Fruit fly (Drosophila melanogaster): ENCODE measurements around the gene Cp38.
A peak's percentile ranks its signal among the peaks of the same experiment; 100 is the strongest.

Gene Cp38

dm6 chrX:8444883-8445572, 36.6 kb upstream of the Cp38 start (continued):
- TF ChIP-seq ato (GFP tag; IDR thresholded peaks at IDR 0.05; ENCODE audit: partially characterized antibody) (no peak), Dad (GFP tag; optimal IDR thresholded peaks at IDR 0.05) (no peak), Ssrp (tag; optimal IDR thresholded peaks at IDR 0.05) (peak; percentile 81), Sox100B (GFP tag; optimal IDR thresholded peaks at IDR 0.05) (peak; percentile 64), Side (GFP tag; optimal IDR thresholded peaks at IDR 0.05) (no peak), CG12219 (GFP tag; optimal IDR thresholded peaks at IDR 0.05) (no peak), CG31224 (GFP tag; IDR thresholded peaks at IDR 0.05) (no peak), HHEX (GFP tag; optimal IDR thresholded peaks at IDR 0.05) (peak; percentile 27), hth (optimal IDR thresholded peaks at IDR 0.05) (no peak), ash1 (GFP tag; optimal IDR thresholded peaks at IDR 0.05) (no peak), dysf (GFP tag; IDR thresholded peaks at IDR 0.05) (no peak), yki (optimal IDR thresholded peaks at IDR 0.05) (no peak), knrl (GFP tag; IDR thresholded peaks at IDR 0.05; ENCODE audit: partially characterized antibody) (no peak), CG17802 (tag; optimal IDR thresholded peaks at IDR 0.05) (no peak), ranshi (GFP tag; IDR thresholded peaks at IDR 0.05) (no peak), Doc2 (GFP tag; IDR thresholded peaks at IDR 0.05) (no peak), CG18476 (GFP tag; optimal IDR thresholded peaks at IDR 0.05) (no peak), CG8388 (GFP tag; optimal IDR thresholded peaks at IDR 0.05) (peak; percentile 72), ken (GFP tag; IDR thresholded peaks at IDR 0.05) (no peak), nmo (GFP tag; optimal IDR thresholded peaks at IDR 0.05) (peak; percentile 79), Hand (GFP tag; optimal IDR thresholded peaks at IDR 0.05) (no peak), Oli (tag; optimal IDR thresholded peaks at IDR 0.05) (peak; percentile 63), dimm (GFP tag; IDR thresholded peaks at IDR 0.05) (no peak), CG15479 (GFP tag; optimal IDR thresholded peaks at IDR 0.05) (no peak), CG31441 (GFP tag; IDR thresholded peaks at IDR 0.05) (peak; percentile 83), fd96Cb (tag; optimal IDR thresholded peaks at IDR 0.05) (peak; percentile 72), Meics (GFP tag; optimal IDR thresholded peaks at IDR 0.05) (peak; percentile 22), zen (tag; optimal IDR thresholded peaks at IDR 0.05) (peak; percentile 73), nerfin-1 (tag; optimal IDR thresholded peaks at IDR 0.05) (peak; percentile 54), CG7271 (tag; optimal IDR thresholded peaks at IDR 0.05) (peak; percentile 23), B-H1 (GFP tag; IDR thresholded peaks at IDR 0.05) (no peak), CG4404 (GFP tag; IDR thresholded peaks at IDR 0.05) (peak; percentile 62), sr (GFP tag; IDR thresholded peaks at IDR 0.05) (0 out of 3 replicates have a peak, but pooled peaks have one; percentile 19), Blimp-1 (GFP tag; optimal IDR thresholded peaks at IDR 0.05) (peak; percentile 66), CG11398 (GFP tag; optimal IDR thresholded peaks at IDR 0.05) (no peak), phol (tag; optimal IDR thresholded peaks at IDR 0.05) (peak; percentile 85), CG2889 (GFP tag; IDR thresholded peaks at IDR 0.05) (no peak), CG3838 (GFP tag; optimal IDR thresholded peaks at IDR 0.05) (no peak), CG9797 (GFP tag; optimal IDR thresholded peaks at IDR 0.05) (no peak), chm (GFP tag; IDR thresholded peaks at IDR 0.05) (0 out of 2 replicates have a peak, but pooled peaks have one; percentile 51), tx (GFP tag; optimal IDR thresholded peaks at IDR 0.05) (no peak), twi (tag; optimal IDR thresholded peaks at IDR 0.05) (peak; percentile 56), CG2199 (GFP tag; IDR thresholded peaks at IDR 0.05) (0 out of 3 replicates have a peak, but pooled peaks have one; percentile 30), HLH3B (GFP tag; IDR thresholded peaks at IDR 0.05) (peak; percentile 46; the same call in 1 of the 2 replicates), CG4820 (GFP tag; optimal IDR thresholded peaks at IDR 0.05) (peak; percentile 11), CG2712 (tag; optimal IDR thresholded peaks at IDR 0.05) (peak; percentile 91), H15 (GFP tag; IDR thresholded peaks at IDR 0.05) (no peak), Fer3 (tag; optimal IDR thresholded peaks at IDR 0.05) (peak; percentile 21), CG8281 (tag; optimal IDR thresholded peaks at IDR 0.05) (peak; percentile 7), CG4328 (GFP tag; optimal IDR thresholded peaks at IDR 0.05) (no peak)
